Fruit fly (Drosophila melanogaster): Measurements from ENCODE around the gene CG34174.

- TF ChIP-seq psq (optimal IDR thresholded peaks at IDR 0.05), result no peak
- TF ChIP-seq ttk (optimal IDR thresholded peaks at IDR 0.05), result no peak
- TF ChIP-seq h (optimal IDR thresholded peaks at IDR 0.05), result no peak
- TF ChIP-seq Myc (optimal IDR thresholded peaks at IDR 0.05), result no peak
- no peak for TF ChIP-seq Sin3A (optimal IDR thresholded peaks at IDR 0.05)
Measured at dm6 chr2L:2191404-2191803, 22.7 kb upstream of the CG34174 start.
